Fruit fly (Drosophila melanogaster): ENCODE results near the gene nmd.

Gene nmd

dm6 chr2L:10306518-10307260 lies 2.9 kb upstream of the nmd start, which contains the start of the genes CG5390 and CG4968 (continued):
- TF ChIP-seq GATAe (GFP tag; conservative IDR thresholded peaks at IDR 0.05) = no peak
- TF ChIP-seq Sin3A (optimal IDR thresholded peaks at IDR 0.05) = no peak
- peak; percentile 10 for TF ChIP-seq disco-r (GFP tag; optimal IDR thresholded peaks at IDR 0.05)
- peak; percentile 62 for TF ChIP-seq CG10979 (tag; optimal IDR thresholded peaks at IDR 0.05)
- peak; percentile 72 for TF ChIP-seq NfI (GFP tag; optimal IDR thresholded peaks at IDR 0.05)
- no peak for TF ChIP-seq lab (GFP tag; optimal IDR thresholded peaks at IDR 0.05)
- peak; percentile 66 for TF ChIP-seq lmd (GFP tag; IDR thresholded peaks at IDR 0.05)
- peak; percentile 8 for TF ChIP-seq CG1602 (GFP tag; optimal IDR thresholded peaks at IDR 0.05)
- TF ChIP-seq CG7786 (GFP tag; optimal IDR thresholded peaks at IDR 0.05) = no peak
- TF ChIP-seq ham (GFP tag; IDR thresholded peaks at IDR 0.05) = no peak
- TF ChIP-seq Kr (GFP tag; optimal IDR thresholded peaks at IDR 0.05) = no peak
- peak; percentile 77 for TF ChIP-seq slbo (GFP tag; IDR thresholded peaks at IDR 0.05)
- TF ChIP-seq maf-S (GFP tag; optimal IDR thresholded peaks at IDR 0.05) = no peak
- no peak for TF ChIP-seq Ravus (GFP tag; IDR thresholded peaks at IDR 0.05)
- no peak for TF ChIP-seq Optix (GFP tag; IDR thresholded peaks at IDR 0.05)
- peak; percentile 70 for TF ChIP-seq CG14710 (tag; optimal IDR thresholded peaks at IDR 0.05)
- TF ChIP-seq Dad (GFP tag; optimal IDR thresholded peaks at IDR 0.05) = peak; percentile 8
- 0 out of 2 replicates have a peak, but pooled peaks have one; percentile 34 for TF ChIP-seq seq (GFP tag; IDR thresholded peaks at IDR 0.05)
- TF ChIP-seq CG14667 (GFP tag; IDR thresholded peaks at IDR 0.05) = 0 out of 2 replicates have a peak, but pooled peaks have one; percentile 14
- TF ChIP-seq CG18599 (GFP tag; optimal IDR thresholded peaks at IDR 0.05) = peak; percentile 79
- peak; percentile 49 for TF ChIP-seq Ssrp (tag; optimal IDR thresholded peaks at IDR 0.05)
- TF ChIP-seq org-1 (GFP tag; optimal IDR thresholded peaks at IDR 0.05) = no peak
- 0 out of 2 replicates have a peak, but pooled peaks have one; percentile 14 for TF ChIP-seq Taf1 (GFP tag; IDR thresholded peaks at IDR 0.05)
- TF ChIP-seq emc (GFP tag; optimal IDR thresholded peaks at IDR 0.05) = no peak
- TF ChIP-seq sens (GFP tag) = peak; percentile 81
- TF ChIP-seq gsb (GFP tag; IDR thresholded peaks at IDR 0.05) = no peak
- no peak for TF ChIP-seq ab (GFP tag; optimal IDR thresholded peaks at IDR 0.05)
- peak; percentile 87 for TF ChIP-seq CG15601 (tag; optimal IDR thresholded peaks at IDR 0.05)
- no peak for TF ChIP-seq CG10959 (GFP tag; IDR thresholded peaks at IDR 0.05)
- TF ChIP-seq CG10543 (GFP tag; optimal IDR thresholded peaks at IDR 0.05) = peak; percentile 70
- TF ChIP-seq Ada2b (GFP tag; IDR thresholded peaks at IDR 0.05) = peak; percentile 63
- peak; percentile 44 to 69 for TF ChIP-seq dpn (GFP tag; optimal IDR thresholded peaks at IDR 0.05)
- TF ChIP-seq CG6254 (GFP tag; optimal IDR thresholded peaks at IDR 0.05) = peak; percentile 59
- no peak for TF ChIP-seq grn (GFP tag; optimal IDR thresholded peaks at IDR 0.05)
- TF ChIP-seq CG13123 (GFP tag; optimal IDR thresholded peaks at IDR 0.05) = peak; percentile 14
- TF ChIP-seq lilli (GFP tag; optimal IDR thresholded peaks at IDR 0.05) = peak; percentile 65
- peak; percentile 72 for TF ChIP-seq Rfx (GFP tag; IDR thresholded peaks at IDR 0.05)
- TF ChIP-seq p53 (GFP tag; optimal IDR thresholded peaks at IDR 0.05) = no peak
- peak; percentile 3 for TF ChIP-seq ems (GFP tag; optimal IDR thresholded peaks at IDR 0.05)
- no peak for TF ChIP-seq bowl (GFP tag; IDR thresholded peaks at IDR 0.05)
- TF ChIP-seq CG32772 (GFP tag; IDR thresholded peaks at IDR 0.05) = no peak
- no peak for TF ChIP-seq CG11560 (tag; IDR thresholded peaks at IDR 0.05)
- TF ChIP-seq CG3163 (GFP tag; optimal IDR thresholded peaks at IDR 0.05) = no peak
- no peak for TF ChIP-seq Oaz (GFP tag; IDR thresholded peaks at IDR 0.05)
- TF ChIP-seq dimm (GFP tag; IDR thresholded peaks at IDR 0.05) = no peak
- peak; percentile 39; the same call in 1 of the 2 replicates for TF ChIP-seq CG11085 (GFP tag; IDR thresholded peaks at IDR 0.05)
- TF ChIP-seq kah (GFP tag; optimal IDR thresholded peaks at IDR 0.05) = no peak
- peak; percentile 54 for TF ChIP-seq nom (GFP tag; optimal IDR thresholded peaks at IDR 0.05)
- TF ChIP-seq dmrt11E (tag; optimal IDR thresholded peaks at IDR 0.05) = peak; percentile 7
- TF ChIP-seq CG12659 (GFP tag; optimal IDR thresholded peaks at IDR 0.05) = peak; percentile 86
- TF ChIP-seq CG4328 (GFP tag; optimal IDR thresholded peaks at IDR 0.05) = peak; percentile 70
